Worm (Caenorhabditis elegans): Measurements from ENCODE around the gene acl-4.

ce11 chrX:2094094-2094493, 23.9 kb upstream of the acl-4 start:
- TF ChIP-seq him-1 (tag; optimal IDR thresholded peaks at IDR 0.05) (no peak), W03F9.2 (tag; optimal IDR thresholded peaks at IDR 0.05) (no peak), dao-5 (tag; optimal IDR thresholded peaks at IDR 0.05) (no peak)
